Fruit fly (Drosophila melanogaster) whole organism, embryonic: ENCODE measurements around the gene SMC3.

Experiments
- ATbp ChIP-seq: fragments of 200-800 bp; sonication (Bioruptor generic); optimal IDR thresholded peaks from 2 replicates; lab custom pipeline; 2017; ENCODE audit warnings: missing biosample characterization, mild to moderate bottlenecking, missing genetic modification characterization, missing genetic modification reagents
- Atf6 ChIP-seq: fragments of 200-800 bp; sonication (Bioruptor generic); IDR thresholded peaks from 2 replicates; pipeline ENCODE4 v1.3.6; 2022; ENCODE audit warnings: missing biosample characterization, missing genetic modification characterization
- CG10959 ChIP-seq: fragments of 200-800 bp; sonication (Bioruptor generic); IDR thresholded peaks from 2 replicates; pipeline ENCODE4 v1.3.6; 2022; ENCODE audit warnings: missing biosample characterization, missing genetic modification characterization
- CG14965 ChIP-seq: fragments of 200-800 bp; sonication (Bioruptor generic); optimal IDR thresholded peaks from 2 replicates; lab custom pipeline; 2016; ENCODE audit warnings: missing biosample characterization, missing genetic modification characterization, borderline replicate concordance
- CG17912 ChIP-seq: fragments of 200-800 bp; sonication (Bioruptor generic); optimal IDR thresholded peaks from 2 replicates; lab custom pipeline; 2018; ENCODE audit warnings: missing biosample characterization, mild to moderate bottlenecking, missing genetic modification characterization
- CG18011 ChIP-seq: fragments of 200-800 bp; sonication (Bioruptor generic); optimal IDR thresholded peaks from 2 replicates; lab custom pipeline; 2017; ENCODE audit warnings: missing biosample characterization, missing genetic modification characterization, mild to moderate bottlenecking, moderate library complexity, missing genotype
- CG2678 ChIP-seq: fragments of 200-800 bp; sonication (Bioruptor generic); optimal IDR thresholded peaks from 3 replicates; lab custom pipeline; 2019; ENCODE audit warnings: missing biosample characterization, mild to moderate bottlenecking, missing genetic modification characterization, moderate library complexity
- CG2875 ChIP-seq: fragments of 200-800 bp; sonication (Bioruptor generic); optimal IDR thresholded peaks from 2 replicates; lab custom pipeline; 2017; ENCODE audit warnings: missing biosample characterization, mild to moderate bottlenecking, missing genetic modification characterization, missing genetic modification reagents
- CG3065 ChIP-seq: fragments of 200-800 bp; sonication (Bioruptor generic); optimal IDR thresholded peaks from 2 replicates; lab custom pipeline; 2016; ENCODE audit warnings: missing biosample characterization, missing genetic modification characterization
- CG32767 ChIP-seq: fragments of 200-800 bp; sonication (Bioruptor generic); IDR thresholded peaks from 2 replicates; pipeline ENCODE4 v1.3.6; 2022; ENCODE audit warnings: missing biosample characterization, missing genetic modification characterization
- CG3995 ChIP-seq: fragments of 200-800 bp; sonication (Bioruptor generic); optimal IDR thresholded peaks from 3 replicates; lab custom pipeline; 2016; ENCODE audit warnings: missing biosample characterization, missing genetic modification characterization
- CG4282 ChIP-seq: fragments of 200-800 bp; sonication (Bioruptor generic); optimal IDR thresholded peaks from 2 replicates; lab custom pipeline; 2016; ENCODE audit warnings: missing biosample characterization, missing genetic modification characterization
- CG8388 ChIP-seq: fragments of 200-800 bp; sonication (Bioruptor generic); optimal IDR thresholded peaks from 2 replicates; lab custom pipeline; 2019; ENCODE audit warnings: missing biosample characterization, mild to moderate bottlenecking, missing genetic modification characterization, moderate library complexity
- CG8478 ChIP-seq: fragments of >200 bp; optimal IDR thresholded peaks from 2 replicates; lab custom pipeline; 2018
- CG9817 ChIP-seq: fragments of 200-800 bp; sonication (Bioruptor generic); optimal IDR thresholded peaks from 2 replicates; lab custom pipeline; 2018; ENCODE audit warnings: missing biosample characterization, mild to moderate bottlenecking, missing genetic modification characterization, moderate library complexity
- Deaf1 ChIP-seq: fragments of 200-800 bp; optimal IDR thresholded peaks from 3 replicates; lab custom pipeline; 2019; ENCODE audit warnings: missing biosample characterization, mild to moderate bottlenecking, missing genetic modification characterization, moderate library complexity
- Dek ChIP-seq: fragments of 200-800 bp; sonication (Bioruptor generic); optimal IDR thresholded peaks from 3 replicates; lab custom pipeline; 2019; ENCODE audit warnings: missing biosample characterization, mild to moderate bottlenecking, missing genetic modification characterization, moderate library complexity
- ERR ChIP-seq: fragments of 200-800 bp; sonication (Bioruptor generic); optimal IDR thresholded peaks from 2 replicates; lab custom pipeline; 2016; ENCODE audit warnings: missing biosample characterization, missing genetic modification characterization
- HLHmδ ChIP-seq: fragments of 200-800 bp; sonication (Bioruptor generic); optimal IDR thresholded peaks from 2 replicates; lab custom pipeline; 2018; ENCODE audit warnings: missing biosample characterization, mild to moderate bottlenecking, missing genetic modification characterization, moderate library complexity
- HmgD ChIP-seq: fragments of 200-800 bp; sonication (Bioruptor generic); optimal IDR thresholded peaks from 3 replicates; lab custom pipeline; 2016; ENCODE audit warnings: missing biosample characterization, missing genetic modification characterization
- Nf-YC ChIP-seq: fragments of 200-800 bp; optimal IDR thresholded peaks from 3 replicates; lab custom pipeline; 2019; ENCODE audit warnings: missing biosample characterization, mild to moderate bottlenecking, missing genetic modification characterization, moderate library complexity
- NfI ChIP-seq: fragments of 200-800 bp; sonication (Bioruptor generic); optimal IDR thresholded peaks from 3 replicates; lab custom pipeline; 2018; ENCODE audit warnings: missing biosample characterization, mild to moderate bottlenecking, missing genetic modification characterization, moderate library complexity
- Vsx1 ChIP-seq: fragments of 200-800 bp; sonication (Bioruptor generic); optimal IDR thresholded peaks from 2 replicates; lab custom pipeline; 2017; ENCODE audit warnings: missing biosample characterization, mild to moderate bottlenecking, missing genetic modification characterization, missing genetic modification reagents
- Xbp1 ChIP-seq: fragments of 200-800 bp; sonication (Bioruptor generic); optimal IDR thresholded peaks from 3 replicates; lab custom pipeline; 2016; ENCODE audit warnings: missing biosample characterization, mild to moderate bottlenecking, missing genetic modification characterization
- croc ChIP-seq: fragments of 200-800 bp; sonication (Bioruptor generic); conservative IDR thresholded peaks from 3 replicates; pipeline ENCODE4 v1.3.6; 2022; ENCODE audit warnings: missing biosample characterization, missing genetic modification characterization
- crol ChIP-seq: fragments of 200-800 bp; sonication (Bioruptor generic); IDR thresholded peaks from 2 replicates; pipeline ENCODE4 v1.3.6; 2022; ENCODE audit warnings: missing biosample characterization, missing genetic modification characterization
- cwo ChIP-seq: fragments of 200-800 bp; sonication (Bioruptor generic); optimal IDR thresholded peaks from 3 replicates; lab custom pipeline; 2017; ENCODE audit warnings: missing biosample characterization, missing genetic modification characterization, mild to moderate bottlenecking, moderate library complexity, missing genetic modification reagents
- dimm ChIP-seq: fragments of 200-800 bp; sonication (Bioruptor generic); IDR thresholded peaks from 2 replicates; pipeline ENCODE4 v1.3.6; 2022; ENCODE audit warnings: missing biosample characterization, missing genetic modification characterization
- dpn ChIP-seq, 2 experiments: fragments of 200-800 bp; sonication (Bioruptor generic); optimal IDR thresholded peaks; 3 replicates each; lab custom pipeline; 2016; ENCODE audit warnings: missing biosample characterization in 2 of 2, missing genetic modification characterization in 2 of 2
- emc ChIP-seq: fragments of 200-800 bp; sonication (Bioruptor generic); optimal IDR thresholded peaks from 2 replicates; lab custom pipeline; 2016; ENCODE audit warnings: missing biosample characterization, missing genetic modification characterization
- exex ChIP-seq: fragments of 200-800 bp; sonication (Bioruptor generic); optimal IDR thresholded peaks from 4 replicates; lab custom pipeline; 2018; ENCODE audit warnings: missing biosample characterization, mild to moderate bottlenecking, missing genetic modification characterization, moderate library complexity
- fd64A ChIP-seq: fragments of 200-800 bp; sonication (Bioruptor generic); optimal IDR thresholded peaks from 3 replicates; lab custom pipeline; 2018; ENCODE audit warnings: missing biosample characterization, mild to moderate bottlenecking, missing genetic modification characterization
- gsb-n ChIP-seq: fragments of 200-800 bp; sonication (Bioruptor generic); optimal IDR thresholded peaks from 3 replicates; lab custom pipeline; 2018; ENCODE audit warnings: missing biosample characterization, mild to moderate bottlenecking, missing genetic modification characterization
- her ChIP-seq: fragments of 200-800 bp; sonication (Bioruptor generic); optimal IDR thresholded peaks from 2 replicates; lab custom pipeline; 2016; ENCODE audit warnings: missing biosample characterization, missing genetic modification characterization
- inv ChIP-seq: fragments of 200-800 bp; sonication (Bioruptor generic); IDR thresholded peaks from 2 replicates; pipeline ENCODE4 v1.3.6; 2022; ENCODE audit warnings: missing biosample characterization, missing genetic modification characterization; ENCODE audit not compliant: partially characterized antibody
- jigr1 ChIP-seq: fragments of 200-800 bp; sonication (Bioruptor generic); IDR thresholded peaks from 3 replicates; pipeline ENCODE4 v1.3.6; 2022; ENCODE audit warnings: missing biosample characterization, missing genetic modification characterization
- lbe ChIP-seq: fragments of 200-800 bp; sonication (Bioruptor generic); optimal IDR thresholded peaks from 2 replicates; lab custom pipeline; 2016; ENCODE audit warnings: missing biosample characterization, mild to moderate bottlenecking, missing genetic modification characterization
- otp ChIP-seq: fragments of 200-800 bp; sonication (Bioruptor generic); IDR thresholded peaks from 3 replicates; pipeline ENCODE4, ENCODE4 v1.3.6; 2022; ENCODE audit warnings: missing biosample characterization, missing genetic modification characterization
- pzg ChIP-seq: fragments of 200-800 bp; sonication (Bioruptor generic); optimal IDR thresholded peaks from 3 replicates; lab custom pipeline; 2018; ENCODE audit warnings: missing biosample characterization, mild to moderate bottlenecking, missing genetic modification characterization, moderate library complexity
- sc ChIP-seq, 3 experiments: fragments of >200 bp in 2 of 3; fragments of 200-800 bp in 1 of 3; sonication (Bioruptor generic) in 1 of 3; optimal IDR thresholded peaks; 2 replicates in 2 of 3; 3 replicates in 1 of 3; lab custom pipeline; 2017; ENCODE audit warnings: mild to moderate bottlenecking in 1 of 3, missing biosample characterization in 1 of 3, missing genetic modification characterization in 1 of 3, missing genetic modification reagents in 1 of 3
- scrt ChIP-seq: fragments of 200-800 bp; sonication (Bioruptor generic); optimal IDR thresholded peaks from 2 replicates; lab custom pipeline; 2018; ENCODE audit warnings: missing biosample characterization, mild to moderate bottlenecking, missing genetic modification characterization, moderate library complexity
- sens ChIP-seq: fragments of 200-800 bp; sonication (Bioruptor generic); peaks from one replicate; lab custom pipeline; 2016; ENCODE audit warnings: missing biosample characterization, missing genetic modification characterization
- so ChIP-seq: fragments of 200-800 bp; sonication (Bioruptor generic); IDR thresholded peaks from 3 replicates; pipeline ENCODE4 v1.3.6; 2022; ENCODE audit warnings: missing biosample characterization, missing genetic modification characterization
- tgo ChIP-seq: fragments of 200-800 bp; sonication (Bioruptor generic); IDR thresholded peaks from 3 replicates; pipeline ENCODE4 v1.3.6; 2022; ENCODE audit warnings: missing biosample characterization, missing genetic modification characterization
- tna ChIP-seq: fragments of 200-800 bp; sonication (Bioruptor generic); IDR thresholded peaks from 2 replicates; pipeline ENCODE4 v1.3.6; 2022; ENCODE audit warnings: missing biosample characterization, missing genetic modification characterization; ENCODE audit not compliant: partially characterized antibody
- vvl ChIP-seq: fragments of 200-800 bp; sonication (Bioruptor generic); IDR thresholded peaks from 2 replicates; pipeline ENCODE4 v1.3.6; 2022; ENCODE audit warnings: missing biosample characterization, missing genetic modification characterization
- wdn ChIP-seq: fragments of 200-800 bp; sonication (Bioruptor generic); IDR thresholded peaks from 2 replicates; pipeline ENCODE4 v1.3.6; 2022; ENCODE audit warnings: missing biosample characterization, missing genetic modification characterization

SMC3 gene

dm6 chrX:16562259-16562658, 31.0 kb downstream of the SMC3 start (continued):
- TF ChIP-seq CG3995 (no peak), Atf6 (GFP tag; lab: Robert Waterston, UW) (no peak), otp (GFP tag; lab: Robert Waterston, UW) (no peak), dimm (GFP tag; lab: Robert Waterston, UW) (no peak), CG2875 (no peak), gsb-n (tag; lab: Kevin White, UChicago) (no peak), scrt (GFP tag; lab: Kevin White, UChicago) (no peak), CG9817 (no peak), fd64A (no peak)

dm6 chrX:16559514-16560510, 33.4 kb downstream of the SMC3 start, which contains the start of gene Pp2B-14D:
Gene Pp2B-14D, minus strand, starts transcription at chrX:16560016.
- TF ChIP-seq CG18011 (GFP tag; lab: Kevin White, UChicago) (no peak), Nf-YC (peak; percentile 18), tna (GFP tag; lab: Robert Waterston, UW) (no peak), wdn (GFP tag; lab: Robert Waterston, UW) (no peak), Dek (tag; lab: Kevin White, UChicago) (peak; percentile 25), so (no peak), HmgD (no peak), lbe (no peak), gsb-n (tag; lab: Kevin White, UChicago) (no peak), pzg (GFP tag; lab: Kevin White, UChicago) (peak; percentile 61), Vsx1 (GFP tag; lab: Kevin White, UChicago) (no peak), crol (GFP tag; lab: Robert Waterston, UW) (no peak), NfI (GFP tag; lab: Kevin White, UChicago) (no peak), jigr1 (GFP tag; lab: Robert Waterston, UW) (no peak), croc (no peak), CG14965 (GFP tag; lab: Kevin White, UChicago) (no peak), ERR (GFP tag; lab: Kevin White, UChicago) (no peak), CG3065 (GFP tag; lab: Kevin White, UChicago) (no peak), sc (optimal IDR thresholded peaks at IDR 0.05; lab: Kevin White, UChicago) (no peak), sc (GFP tag; optimal IDR thresholded peaks at IDR 0.05; lab: Kevin White, UChicago) (no peak), dpn (GFP tag; optimal IDR thresholded peaks at IDR 0.05; lab: Kevin White, UChicago) (no peak), ATbp (GFP tag; lab: Kevin White, UChicago) (no peak), CG17912 (no peak), HLHmδ (GFP tag; lab: Kevin White, UChicago) (peak; percentile 48), CG8388 (GFP tag; lab: Kevin White, UChicago) (no peak), sens (GFP tag; lab: Kevin White, UChicago) (peak; percentile 46), her (GFP tag; lab: Kevin White, UChicago) (no peak), CG32767 (no peak), tgo (GFP tag; lab: Robert Waterston, UW) (no peak), cwo (GFP tag; lab: Kevin White, UChicago) (no peak), vvl (GFP tag; lab: Robert Waterston, UW) (peak; percentile 24; the same call in 1 of the 2 replicates), inv (GFP tag; lab: Robert Waterston, UW) (no peak), emc (GFP tag; lab: Kevin White, UChicago) (no peak), CG8478 (lab: Kevin White, UChicago) (peak; percentile 85), exex (tag; lab: Kevin White, UChicago) (no peak), Deaf1 (tag; lab: Kevin White, UChicago) (peak; percentile 22), CG2678 (peak; percentile 2), Xbp1 (GFP tag; lab: Kevin White, UChicago) (no peak), CG4282 (no peak), CG10959 (GFP tag; lab: Robert Waterston, UW) (no peak)
